Fruit fly (Drosophila melanogaster) whole organism, pupa: ENCODE data around the gene CG10171.

Source experiments
- CG12605 ChIP-seq: fragments of 200-800 bp; sonication (Bioruptor generic); IDR thresholded peaks from 2 replicates; pipeline ENCODE4 v1.3.6; 2022; ENCODE audit warnings: missing biosample characterization, missing genetic modification characterization
- CG13204 ChIP-seq: fragments of 200-800 bp; sonication (Bioruptor generic); optimal IDR thresholded peaks from 2 replicates; lab custom pipeline; 2018; ENCODE audit warnings: missing biosample characterization, mild to moderate bottlenecking, missing genetic modification characterization, moderate library complexity
- CG14655 ChIP-seq: fragments of 200-800 bp; sonication (Bioruptor generic); optimal IDR thresholded peaks from 3 replicates; lab custom pipeline; 2017; ENCODE audit warnings: mild to moderate bottlenecking, missing biosample characterization, missing genetic modification reagents, missing genetic modification characterization
- CG15710 ChIP-seq: fragments of 200-800 bp; sonication (Bioruptor generic); optimal IDR thresholded peaks from 2 replicates; lab custom pipeline; 2018; ENCODE audit warnings: missing biosample characterization, mild to moderate bottlenecking, missing genetic modification characterization, moderate library complexity
- CG32121 ChIP-seq: fragments of 200-800 bp; sonication (Bioruptor generic); IDR thresholded peaks from 2 replicates; pipeline ENCODE4 v1.3.6; 2022; ENCODE audit warnings: missing biosample characterization, missing genetic modification characterization
- CG34367 ChIP-seq: fragments of 200-800 bp; sonication (Bioruptor generic); optimal IDR thresholded peaks from 2 replicates; lab custom pipeline; 2018; ENCODE audit warnings: missing biosample characterization, mild to moderate bottlenecking, missing genetic modification characterization
- CG8301 ChIP-seq: fragments of 200-800 bp; sonication (Bioruptor generic); optimal IDR thresholded peaks from 2 replicates; lab custom pipeline; 2018; ENCODE audit warnings: missing biosample characterization, mild to moderate bottlenecking, missing genetic modification characterization
- D1 ChIP-seq: fragments of 200-800 bp; sonication (Bioruptor generic); optimal IDR thresholded peaks from 2 replicates; lab custom pipeline; 2018; ENCODE audit warnings: missing biosample characterization, mild to moderate bottlenecking, missing genetic modification characterization, moderate library complexity
- EcR ChIP-seq: fragments of 200-800 bp; sonication (Bioruptor generic); optimal IDR thresholded peaks from 3 replicates; lab custom pipeline; 2019; ENCODE audit warnings: missing biosample characterization, missing genetic modification characterization, mild to moderate bottlenecking, moderate library complexity, missing genetic modification reagents
- Pif1A ChIP-seq: fragments of 200-800 bp; sonication (Bioruptor generic); optimal IDR thresholded peaks from 3 replicates; lab custom pipeline; 2016; ENCODE audit warnings: missing biosample characterization, missing genetic modification characterization
- Pif1B ChIP-seq: fragments of 200-800 bp; sonication (Bioruptor generic); optimal IDR thresholded peaks from 3 replicates; lab custom pipeline; 2016; ENCODE audit warnings: missing biosample characterization, missing genetic modification characterization
- gl ChIP-seq: fragments of 200-800 bp; sonication (Bioruptor generic); optimal IDR thresholded peaks from 2 replicates; lab custom pipeline; 2018; ENCODE audit warnings: missing biosample characterization, mild to moderate bottlenecking, missing genetic modification characterization

- no peak for TF ChIP-seq CG32121 (GFP tag; lab: Robert Waterston, UW)
- TF ChIP-seq EcR (GFP tag; lab: Kevin White, UChicago): no peak
- TF ChIP-seq Pif1B (GFP tag; lab: Kevin White, UChicago): no peak
- no peak for TF ChIP-seq D1 (tag; lab: Kevin White, UChicago)
- TF ChIP-seq Pif1A (GFP tag; lab: Kevin White, UChicago): no peak
- TF ChIP-seq CG15710 (tag; lab: Kevin White, UChicago): no peak
- no peak for TF ChIP-seq CG14655 (GFP tag; lab: Kevin White, UChicago)
- TF ChIP-seq CG34367 (tag; lab: Kevin White, UChicago): no peak
- no peak for TF ChIP-seq CG12605 (GFP tag; lab: Robert Waterston, UW)
- TF ChIP-seq gl (tag; lab: Kevin White, UChicago): no peak
- no peak for TF ChIP-seq CG13204 (GFP tag; lab: Kevin White, UChicago)
- no peak for TF ChIP-seq CG8301
Observed at dm6 chr3L:13397656-13398055, 9.9 kb upstream of the CG10171 start.
